Fruit fly (Drosophila melanogaster) whole organism, pupa: ENCODE results near the gene natalisin.
A peak's percentile ranks its signal among the peaks of the same experiment; 100 is the strongest.

Experiments
- CG12605 ChIP-seq: fragments of 200-800 bp; sonication (Bioruptor generic); IDR thresholded peaks from 2 replicates; pipeline ENCODE4 v1.3.6; 2022; ENCODE audit warnings: missing biosample characterization, missing genetic modification characterization
- CG13204 ChIP-seq: fragments of 200-800 bp; sonication (Bioruptor generic); optimal IDR thresholded peaks from 2 replicates; lab custom pipeline; 2018; ENCODE audit warnings: missing biosample characterization, mild to moderate bottlenecking, missing genetic modification characterization, moderate library complexity
- CG14655 ChIP-seq: fragments of 200-800 bp; sonication (Bioruptor generic); optimal IDR thresholded peaks from 3 replicates; lab custom pipeline; 2017; ENCODE audit warnings: mild to moderate bottlenecking, missing biosample characterization, missing genetic modification reagents, missing genetic modification characterization
- CG15710 ChIP-seq: fragments of 200-800 bp; sonication (Bioruptor generic); optimal IDR thresholded peaks from 2 replicates; lab custom pipeline; 2018; ENCODE audit warnings: missing biosample characterization, mild to moderate bottlenecking, missing genetic modification characterization, moderate library complexity
- CG17806 ChIP-seq: fragments of 200-800 bp; sonication (Bioruptor generic); optimal IDR thresholded peaks from 2 replicates; lab custom pipeline; 2018; ENCODE audit warnings: missing biosample characterization, mild to moderate bottlenecking, missing genetic modification characterization, moderate library complexity
- CG32121 ChIP-seq: fragments of 200-800 bp; sonication (Bioruptor generic); IDR thresholded peaks from 2 replicates; pipeline ENCODE4 v1.3.6; 2022; ENCODE audit warnings: missing biosample characterization, missing genetic modification characterization
- CG34367 ChIP-seq: fragments of 200-800 bp; sonication (Bioruptor generic); optimal IDR thresholded peaks from 2 replicates; lab custom pipeline; 2018; ENCODE audit warnings: missing biosample characterization, mild to moderate bottlenecking, missing genetic modification characterization
- CG4496 ChIP-seq: fragments of 200-800 bp; sonication (Bioruptor generic); IDR thresholded peaks from 3 replicates; pipeline ENCODE4 v1.3.6; 2022; ENCODE audit warnings: missing biosample characterization, missing genetic modification characterization
- CG8159 ChIP-seq: fragments of 200-800 bp; sonication (Bioruptor generic); optimal IDR thresholded peaks from 3 replicates; lab custom pipeline; 2018; ENCODE audit warnings: missing biosample characterization, mild to moderate bottlenecking, missing genetic modification characterization, moderate library complexity
- CG8301 ChIP-seq: fragments of 200-800 bp; sonication (Bioruptor generic); optimal IDR thresholded peaks from 2 replicates; lab custom pipeline; 2018; ENCODE audit warnings: missing biosample characterization, mild to moderate bottlenecking, missing genetic modification characterization
- CG9948 ChIP-seq: fragments of 200-800 bp; sonication (Bioruptor generic); optimal IDR thresholded peaks from 2 replicates; lab custom pipeline; 2018; ENCODE audit warnings: missing biosample characterization, mild to moderate bottlenecking, missing genetic modification characterization, moderate library complexity
- D1 ChIP-seq: fragments of 200-800 bp; sonication (Bioruptor generic); optimal IDR thresholded peaks from 2 replicates; lab custom pipeline; 2018; ENCODE audit warnings: missing biosample characterization, mild to moderate bottlenecking, missing genetic modification characterization, moderate library complexity
- EcR ChIP-seq: fragments of 200-800 bp; sonication (Bioruptor generic); optimal IDR thresholded peaks from 3 replicates; lab custom pipeline; 2019; ENCODE audit warnings: missing biosample characterization, missing genetic modification characterization, mild to moderate bottlenecking, moderate library complexity, missing genetic modification reagents
- Ets98B ChIP-seq: fragments of 200-800 bp; sonication (Bioruptor generic); IDR thresholded peaks from 2 replicates; pipeline ENCODE4 v1.3.6; 2022; ENCODE audit warnings: missing biosample characterization, missing genetic modification characterization
- Pif1A ChIP-seq: fragments of 200-800 bp; sonication (Bioruptor generic); optimal IDR thresholded peaks from 3 replicates; lab custom pipeline; 2016; ENCODE audit warnings: missing biosample characterization, missing genetic modification characterization
- Pif1B ChIP-seq: fragments of 200-800 bp; sonication (Bioruptor generic); optimal IDR thresholded peaks from 3 replicates; lab custom pipeline; 2016; ENCODE audit warnings: missing biosample characterization, missing genetic modification characterization
- Snoo ChIP-seq: fragments of 200-800 bp; sonication (Bioruptor generic); optimal IDR thresholded peaks from 3 replicates; lab custom pipeline; 2017; ENCODE audit warnings: missing biosample characterization, mild to moderate bottlenecking, missing genetic modification characterization, inconsistent platforms
- fd96Ca ChIP-seq: fragments of 200-800 bp; sonication (Bioruptor generic); IDR thresholded peaks from 3 replicates; pipeline ENCODE4 v1.3.6; 2022; ENCODE audit warnings: missing biosample characterization, missing genetic modification characterization
- gl ChIP-seq: fragments of 200-800 bp; sonication (Bioruptor generic); optimal IDR thresholded peaks from 2 replicates; lab custom pipeline; 2018; ENCODE audit warnings: missing biosample characterization, mild to moderate bottlenecking, missing genetic modification characterization
- rn ChIP-seq: fragments of 200-800 bp; sonication (Bioruptor generic); IDR thresholded peaks from 2 replicates; pipeline ENCODE4 v1.3.6; 2022; ENCODE audit warnings: missing biosample characterization, missing genetic modification characterization

The natalisin gene

dm6 chr3R:14414318-14414717 is 4.1 kb upstream of the natalisin start:
- TF ChIP-seq CG13204 (no peak), CG17806 (peak; percentile 23), CG15710 (tag; lab: Kevin White, UChicago) (no peak), gl (no peak), CG32121 (no peak), Snoo (tag; lab: Kevin White, UChicago) (no peak), CG4496 (GFP tag; lab: Robert Waterston, UW) (no peak), CG14655 (GFP tag; lab: Kevin White, UChicago) (no peak), CG9948 (no peak), EcR (no peak), fd96Ca (GFP tag; lab: Robert Waterston, UW) (no peak), CG8159 (tag; lab: Kevin White, UChicago) (peak; percentile 42), CG34367 (tag; lab: Kevin White, UChicago) (peak; percentile 20)

- TF ChIP-seq CG8159 (tag; lab: Kevin White, UChicago) (no peak), CG13204 (no peak), CG17806 (no peak), CG8301 (tag; lab: Kevin White, UChicago) (no peak), CG9948 (no peak), Pif1A (no peak), fd96Ca (GFP tag; lab: Robert Waterston, UW) (no peak), Snoo (tag; lab: Kevin White, UChicago) (no peak), CG4496 (GFP tag; lab: Robert Waterston, UW) (no peak), CG34367 (tag; lab: Kevin White, UChicago) (no peak), CG12605 (no peak), D1 (tag; lab: Kevin White, UChicago) (no peak), EcR (no peak)
Observed at dm6 chr3R:14414900-14415299, 3.5 kb upstream of the natalisin start.

- no peak for TF ChIP-seq rn
- TF ChIP-seq, all 21 proteins: peak for 0
Observed at dm6 chr3R:14415679-14416078, 2.7 kb upstream of the natalisin start.

dm6 chr3R:14419386-14420043 is 1.1 kb downstream of the natalisin start:
- TF ChIP-seq CG8301 (tag; lab: Kevin White, UChicago) (no peak), CG9948 (no peak), Pif1B (peak; percentile 7), CG15710 (tag; lab: Kevin White, UChicago) (no peak), CG4496 (GFP tag; lab: Robert Waterston, UW) (no peak), Snoo (tag; lab: Kevin White, UChicago) (no peak), CG14655 (GFP tag; lab: Kevin White, UChicago) (no peak)

- TF ChIP-seq Pif1B = peak; percentile 37
- TF ChIP-seq D1 (tag; lab: Kevin White, UChicago) = peak; percentile 60
- peak; percentile 69 for TF ChIP-seq CG9948
- TF ChIP-seq CG32121 = no peak
- TF ChIP-seq CG8159 (tag; lab: Kevin White, UChicago) = peak; percentile 86
- TF ChIP-seq CG17806 = peak; percentile 77
- no peak for TF ChIP-seq CG4496 (GFP tag; lab: Robert Waterston, UW)
- peak; percentile 43 for TF ChIP-seq CG14655 (GFP tag; lab: Kevin White, UChicago)
- peak; percentile 49 for TF ChIP-seq CG34367 (tag; lab: Kevin White, UChicago)
- TF ChIP-seq CG12605 = no peak
- TF ChIP-seq Snoo (tag; lab: Kevin White, UChicago) = no peak
- TF ChIP-seq CG15710 (tag; lab: Kevin White, UChicago) = peak; percentile 74
- peak; percentile 41 for TF ChIP-seq EcR
- peak; percentile 13 for TF ChIP-seq Pif1A
Observed at dm6 chr3R:14421818-14422217, 3.4 kb downstream of the natalisin start.

- TF ChIP-seq EcR (no peak), CG8301 (tag; lab: Kevin White, UChicago) (peak; percentile 54), CG14655 (GFP tag; lab: Kevin White, UChicago) (peak; percentile 3), CG4496 (GFP tag; lab: Robert Waterston, UW) (peak; percentile 73), Snoo (tag; lab: Kevin White, UChicago) (no peak), CG32121 (peak; percentile 69), CG12605 (peak; percentile 39; the same call in 1 of the 2 replicates), rn (0 out of 2 replicates have a peak, but pooled peaks have one; percentile 2), CG8159 (tag; lab: Kevin White, UChicago) (no peak), Ets98B (GFP tag; lab: Robert Waterston, UW) (peak; percentile 60), fd96Ca (GFP tag; lab: Robert Waterston, UW) (no peak)
Observed at dm6 chr3R:14424777-14425176, 6.4 kb downstream of the natalisin start.

- TF ChIP-seq CG14655 (GFP tag; lab: Kevin White, UChicago) (no peak), CG12605 (no peak), Pif1B (no peak), Pif1A (no peak), CG8301 (tag; lab: Kevin White, UChicago) (no peak), CG8159 (tag; lab: Kevin White, UChicago) (no peak), CG9948 (no peak), CG32121 (no peak), CG17806 (no peak)
Observed at dm6 chr3R:14425483-14425882, 7.1 kb downstream of the natalisin start.
